Fruit fly (Drosophila melanogaster) whole organism, embryonic: ENCODE data around the gene CG14043.

Source experiments
- Bdp1 ChIP-seq: fragments of 200-800 bp; sonication (Bioruptor generic); optimal IDR thresholded peaks from 3 replicates; lab custom pipeline; 2016; ENCODE audit warnings: missing biosample characterization, missing genetic modification characterization
- Bgb ChIP-seq: fragments of 200-800 bp; sonication (Bioruptor generic); IDR thresholded peaks from 2 replicates; pipeline ENCODE4 v1.3.6; 2022; ENCODE audit warnings: missing biosample characterization, missing genetic modification characterization; ENCODE audit not compliant: partially characterized antibody
- BtbVII ChIP-seq: fragments of 200-800 bp; sonication (Bioruptor generic); optimal IDR thresholded peaks from 3 replicates; lab custom pipeline; 2017; ENCODE audit warnings: missing biosample characterization, mild to moderate bottlenecking, missing genetic modification characterization
- Bteb2 ChIP-seq: fragments of 200-800 bp; sonication (Bioruptor generic); optimal IDR thresholded peaks from 2 replicates; lab custom pipeline; 2016; ENCODE audit warnings: missing biosample characterization, missing genetic modification characterization
- CG11723 ChIP-seq: fragments of 200-800 bp; sonication (Bioruptor generic); optimal IDR thresholded peaks from 2 replicates; lab custom pipeline; 2017; ENCODE audit warnings: missing biosample characterization, mild to moderate bottlenecking, missing genetic modification characterization
- CG12071 ChIP-seq: fragments of 200-800 bp; sonication (Bioruptor generic); optimal IDR thresholded peaks from 3 replicates; lab custom pipeline; 2018; ENCODE audit warnings: missing biosample characterization, mild to moderate bottlenecking, missing genetic modification characterization
- CG12104 ChIP-seq: fragments of 200-800 bp; sonication (Bioruptor generic); optimal IDR thresholded peaks from 3 replicates; lab custom pipeline; 2016; ENCODE audit warnings: missing biosample characterization, missing genetic modification characterization
- CG12219 ChIP-seq: fragments of 200-800 bp; sonication (Bioruptor generic); optimal IDR thresholded peaks from 3 replicates; lab custom pipeline; 2018; ENCODE audit warnings: missing biosample characterization, mild to moderate bottlenecking, missing genetic modification characterization
- CG12942 ChIP-seq: fragments of 200-800 bp; sonication (Bioruptor generic); optimal IDR thresholded peaks from 3 replicates; lab custom pipeline; 2016; ENCODE audit warnings: missing biosample characterization, missing genetic modification characterization
- CG15479 ChIP-seq: fragments of 200-800 bp; sonication (Bioruptor generic); optimal IDR thresholded peaks from 3 replicates; lab custom pipeline; 2019; ENCODE audit warnings: missing biosample characterization, mild to moderate bottlenecking, missing genetic modification characterization, moderate library complexity
- CG15601 ChIP-seq: fragments of 200-800 bp; sonication (Bioruptor generic); optimal IDR thresholded peaks from 3 replicates; lab custom pipeline; 2019; ENCODE audit warnings: missing biosample characterization, mild to moderate bottlenecking, missing genetic modification characterization, moderate library complexity
- CG1603 ChIP-seq: fragments of 200-800 bp; sonication (Bioruptor generic); optimal IDR thresholded peaks from 2 replicates; lab custom pipeline; 2019; ENCODE audit warnings: missing biosample characterization, mild to moderate bottlenecking, missing genetic modification characterization, moderate library complexity
- CG17186 ChIP-seq: fragments of 200-800 bp; sonication (Bioruptor generic); optimal IDR thresholded peaks from 3 replicates; lab custom pipeline; 2017; ENCODE audit warnings: missing biosample characterization, missing genetic modification reagents, missing genetic modification characterization
- CG18262 ChIP-seq: fragments of 200-800 bp; optimal IDR thresholded peaks from 3 replicates; lab custom pipeline; 2019; ENCODE audit warnings: missing biosample characterization, mild to moderate bottlenecking, missing genetic modification characterization, moderate library complexity
- CG4360 ChIP-seq: fragments of 200-800 bp; sonication (Bioruptor generic); IDR thresholded peaks from 2 replicates; pipeline ENCODE4 v1.3.6; 2022; ENCODE audit warnings: missing biosample characterization, missing genetic modification characterization
- CG5180 ChIP-seq: fragments of 200-800 bp; sonication (Bioruptor generic); optimal IDR thresholded peaks from 3 replicates; lab custom pipeline; 2017; ENCODE audit warnings: missing biosample characterization, missing genetic modification characterization, mild to moderate bottlenecking, moderate library complexity, missing genetic modification reagents
- CG7987 ChIP-seq: fragments of 200-800 bp; sonication (Bioruptor generic); optimal IDR thresholded peaks from 2 replicates; lab custom pipeline; 2018; ENCODE audit warnings: missing biosample characterization, mild to moderate bottlenecking, missing genetic modification characterization, moderate library complexity
- CG8089 ChIP-seq: fragments of 200-800 bp; sonication (Bioruptor generic); optimal IDR thresholded peaks from 3 replicates; lab custom pipeline; 2016; ENCODE audit warnings: missing biosample characterization, missing genetic modification characterization
- Drgx ChIP-seq: fragments of 200-800 bp; sonication (Bioruptor generic); IDR thresholded peaks from 2 replicates; pipeline ENCODE4 v1.3.6; 2022; ENCODE audit warnings: missing biosample characterization, missing genetic modification characterization
- Kr ChIP-seq: fragments of 200-800 bp; sonication (Bioruptor generic); optimal IDR thresholded peaks from 2 replicates; lab custom pipeline; 2017; ENCODE audit warnings: missing biosample characterization, mild to moderate bottlenecking, missing genetic modification characterization
- Lhr ChIP-seq: fragments of 200-800 bp; sonication (Bioruptor generic); optimal IDR thresholded peaks from 3 replicates; lab custom pipeline; 2017; ENCODE audit warnings: mild to moderate bottlenecking, missing biosample characterization, missing genetic modification reagents, missing genetic modification characterization
- Lim3 ChIP-seq: fragments of 200-800 bp; sonication (Bioruptor generic); IDR thresholded peaks from 2 replicates; pipeline ENCODE4 v1.3.6; 2022; ENCODE audit warnings: missing biosample characterization, missing genetic modification characterization
- Max ChIP-seq: fragments of 200-800 bp; sonication (Bioruptor generic); optimal IDR thresholded peaks from 2 replicates; lab custom pipeline; 2016; ENCODE audit warnings: missing biosample characterization, mild to moderate bottlenecking, missing genetic modification characterization
- Mes4 ChIP-seq: fragments of 200-800 bp; sonication (Bioruptor generic); optimal IDR thresholded peaks from 2 replicates; lab custom pipeline; 2016; ENCODE audit warnings: missing biosample characterization, missing genetic modification characterization
- Neu2 ChIP-seq: fragments of 200-800 bp; sonication (Bioruptor generic); optimal IDR thresholded peaks from 3 replicates; lab custom pipeline; 2016; ENCODE audit warnings: missing biosample characterization, missing genetic modification characterization, borderline replicate concordance
- Oli ChIP-seq: fragments of 200-800 bp; sonication (Bioruptor generic); optimal IDR thresholded peaks from 2 replicates; lab custom pipeline; 2018; ENCODE audit warnings: missing biosample characterization, mild to moderate bottlenecking, missing genetic modification characterization, moderate library complexity
- Side ChIP-seq: fragments of 200-800 bp; sonication (Bioruptor generic); optimal IDR thresholded peaks from 2 replicates; lab custom pipeline; 2016; ENCODE audit warnings: missing biosample characterization, missing genetic modification characterization
- Six4 ChIP-seq: fragments of 200-800 bp; sonication (Bioruptor generic); optimal IDR thresholded peaks from 2 replicates; lab custom pipeline; 2016; ENCODE audit warnings: missing biosample characterization, missing genetic modification characterization
- ac ChIP-seq: fragments of 200-800 bp; sonication (Bioruptor generic); optimal IDR thresholded peaks from 3 replicates; lab custom pipeline; 2017; ENCODE audit warnings: missing biosample characterization, mild to moderate bottlenecking, missing genetic modification characterization
- bsh ChIP-seq, 2 experiments: fragments of 200-800 bp; sonication (Bioruptor generic); optimal IDR thresholded peaks; 2 replicates each; lab custom pipeline; 2017 to 2018; ENCODE audit warnings: mild to moderate bottlenecking in 2 of 2, missing biosample characterization in 2 of 2, missing genetic modification characterization in 2 of 2, moderate library complexity in 1 of 2
- chm ChIP-seq: fragments of 200-800 bp; sonication (Bioruptor generic); IDR thresholded peaks from 2 replicates; pipeline ENCODE4 v1.3.6; 2022; ENCODE audit warnings: missing biosample characterization, missing genetic modification characterization
- dan ChIP-seq: fragments of 200-800 bp; sonication (Bioruptor generic); IDR thresholded peaks from 2 replicates; pipeline ENCODE4 v1.3.6; 2022; ENCODE audit warnings: missing biosample characterization, missing genetic modification characterization
- dm ChIP-seq: fragments of 200-800 bp; sonication (Bioruptor generic); optimal IDR thresholded peaks from 3 replicates; lab custom pipeline; 2016; ENCODE audit warnings: missing biosample characterization, missing genetic modification characterization
- en ChIP-seq: fragments of 200-800 bp; sonication (Bioruptor generic); optimal IDR thresholded peaks from 2 replicates; lab custom pipeline; 2016; ENCODE audit warnings: missing biosample characterization, missing genetic modification characterization
- fu2 ChIP-seq: fragments of 200-800 bp; sonication (Bioruptor generic); optimal IDR thresholded peaks from 2 replicates; lab custom pipeline; 2016; ENCODE audit warnings: missing biosample characterization, missing genetic modification characterization
- gce ChIP-seq: fragments of 200-800 bp; sonication (Bioruptor generic); IDR thresholded peaks from 3 replicates; pipeline ENCODE4 v1.3.6; 2022; ENCODE audit warnings: missing biosample characterization, missing genetic modification characterization
- gro ChIP-seq: fragments of 200-800 bp; sonication (Bioruptor generic); optimal IDR thresholded peaks from 2 replicates; lab custom pipeline; 2016; ENCODE audit warnings: missing biosample characterization, missing genetic modification characterization
- ham ChIP-seq: fragments of 200-800 bp; sonication (Bioruptor generic); IDR thresholded peaks from 2 replicates; pipeline ENCODE4 v1.3.6; 2022; ENCODE audit warnings: missing biosample characterization, missing genetic modification characterization
- hb ChIP-seq: fragments of 200-800 bp; sonication (Bioruptor generic); IDR thresholded peaks from 3 replicates; pipeline ENCODE4 v1.3.6; 2022; ENCODE audit warnings: missing biosample characterization, missing genetic modification characterization; ENCODE audit not compliant: partially characterized antibody
- hth ChIP-seq: fragments of >200 bp; optimal IDR thresholded peaks from 2 replicates; lab custom pipeline; 2017; ENCODE audit warnings: inconsistent platforms
- nmo ChIP-seq: fragments of 200-800 bp; sonication (Bioruptor generic); optimal IDR thresholded peaks from 2 replicates; lab custom pipeline; 2018; ENCODE audit warnings: missing biosample characterization, mild to moderate bottlenecking, missing genetic modification characterization, moderate library complexity
- otp ChIP-seq: fragments of 200-800 bp; sonication (Bioruptor generic); IDR thresholded peaks from 3 replicates; pipeline ENCODE4, ENCODE4 v1.3.6; 2022; ENCODE audit warnings: missing biosample characterization, missing genetic modification characterization
- pfk ChIP-seq: fragments of 200-800 bp; sonication (Bioruptor generic); optimal IDR thresholded peaks from 2 replicates; lab custom pipeline; 2018; ENCODE audit warnings: missing biosample characterization, mild to moderate bottlenecking, missing genetic modification characterization, moderate library complexity
- pum ChIP-seq: fragments of 200-800 bp; sonication (Bioruptor generic); optimal IDR thresholded peaks from 2 replicates; lab custom pipeline; 2016; ENCODE audit warnings: missing biosample characterization, missing genetic modification characterization
- run ChIP-seq: fragments of 200-800 bp; sonication (Bioruptor generic); optimal IDR thresholded peaks from 3 replicates; lab custom pipeline; 2018; ENCODE audit warnings: missing biosample characterization, mild to moderate bottlenecking, missing genetic modification characterization
- sens-2 ChIP-seq: fragments of 200-800 bp; sonication (Bioruptor generic); IDR thresholded peaks from 2 replicates; pipeline ENCODE4 v1.3.6; 2022; ENCODE audit warnings: missing biosample characterization, missing genetic modification characterization
- seq ChIP-seq: fragments of 200-800 bp; sonication (Bioruptor generic); IDR thresholded peaks from 2 replicates; pipeline ENCODE4 v1.3.6; 2022; ENCODE audit warnings: missing biosample characterization, missing genetic modification characterization
- trem ChIP-seq: fragments of 200-800 bp; optimal IDR thresholded peaks from 3 replicates; lab custom pipeline; 2019; ENCODE audit warnings: missing biosample characterization, mild to moderate bottlenecking, missing genetic modification characterization, moderate library complexity
- trh ChIP-seq: fragments of 200-800 bp; sonication (Bioruptor generic); optimal IDR thresholded peaks from 2 replicates; lab custom pipeline; 2016; ENCODE audit warnings: missing biosample characterization, missing genetic modification characterization
- tx ChIP-seq: fragments of 200-800 bp; sonication (Bioruptor generic); optimal IDR thresholded peaks from 2 replicates; lab custom pipeline; 2016; ENCODE audit warnings: missing biosample characterization, missing genetic modification characterization

The CG14043 gene

dm6 chr2L:4981278-4981966 lies 9.9 kb downstream of the CG14043 start, which contains the start of the genes CG8892 and CG34126 (continued):
- TF ChIP-seq fu2 (peak; percentile 96), hb (GFP tag; lab: Robert Waterston, UW) (no peak), CG11723 (peak; percentile 96), CG12219 (peak; percentile 86), hth (lab: Kevin White, UChicago) (no peak), ham (peak; percentile 87), CG15601 (peak; percentile 94), Bdp1 (GFP tag; lab: Kevin White, UChicago) (peak; percentile 92), trem (tag; lab: Kevin White, UChicago) (peak; percentile 93), Side (GFP tag; lab: Kevin White, UChicago) (peak; percentile 93), sens-2 (peak; percentile 77), CG12071 (GFP tag; lab: Kevin White, UChicago) (peak; percentile 88), otp (peak; percentile 85), ac (GFP tag; lab: Kevin White, UChicago) (peak; percentile 65), CG12942 (peak; percentile 99), Kr (GFP tag; lab: Kevin White, UChicago) (peak; percentile 61), dan (GFP tag; lab: Robert Waterston, UW) (peak; percentile 93), trh (GFP tag; lab: Kevin White, UChicago) (peak; percentile 96), nmo (GFP tag; lab: Kevin White, UChicago) (peak; percentile 98), gro (GFP tag; lab: Kevin White, UChicago) (peak; percentile 95), seq (GFP tag; lab: Robert Waterston, UW) (peak; percentile 94), Bgb (GFP tag; lab: Robert Waterston, UW) (peak; percentile 45; the same call in 1 of the 2 replicates), bsh (GFP tag; optimal IDR thresholded peaks at IDR 0.05; lab: Kevin White, UChicago) (peak; percentile 75 to 94), Neu2 (peak; percentile 72), CG18262 (peak; percentile 97), CG4360 (peak; percentile 45; the same call in 1 of the 2 replicates), run (peak; percentile 82), Mes4 (GFP tag; lab: Kevin White, UChicago) (peak; percentile 87), CG5180 (GFP tag; lab: Kevin White, UChicago) (peak; percentile 86), dm (GFP tag; lab: Kevin White, UChicago) (peak; percentile 90), Lim3 (GFP tag; lab: Robert Waterston, UW) (peak; percentile 83), chm (GFP tag; lab: Robert Waterston, UW) (peak; percentile 92), Drgx (peak; percentile 91), Oli (tag; lab: Kevin White, UChicago) (peak; percentile 96), CG1603 (tag; lab: Kevin White, UChicago) (peak; percentile 85), Lhr (GFP tag; lab: Kevin White, UChicago) (peak; percentile 89), tx (GFP tag; lab: Kevin White, UChicago) (peak; percentile 97), CG12104 (GFP tag; lab: Kevin White, UChicago) (peak; percentile 96), pfk (GFP tag; lab: Kevin White, UChicago) (peak; percentile 54), CG7987 (GFP tag; lab: Kevin White, UChicago) (peak; percentile 92), en (GFP tag; lab: Kevin White, UChicago) (peak; percentile 91), CG17186 (GFP tag; lab: Kevin White, UChicago) (peak; percentile 95), gce (GFP tag; lab: Robert Waterston, UW) (peak; percentile 78; the same call in 2 of the 3 replicates), BtbVII (GFP tag; lab: Kevin White, UChicago) (peak; percentile 97), Bteb2 (GFP tag; lab: Kevin White, UChicago) (peak; percentile 94), CG8089 (GFP tag; lab: Kevin White, UChicago) (peak; percentile 95), pum (GFP tag; lab: Kevin White, UChicago) (peak; percentile 99), CG15479 (peak; percentile 75), Six4 (GFP tag; lab: Kevin White, UChicago) (peak; percentile 97), Max (GFP tag; lab: Kevin White, UChicago) (peak; percentile 99)
